Worm (Caenorhabditis elegans) whole organism, young adult: ENCODE measurements around the gene W09C2.8.

Source experiments
- F39B2.1 ChIP-seq: fragments of 200-800 bp; sonication (Bioruptor generic); IDR thresholded peaks from 2 replicates; pipeline ENCODE4 v1.3.6; 2022; ENCODE audit warnings: missing genetic modification reagents, missing genetic modification characterization, missing compliant biosample characterization
- atf-7 ChIP-seq: sonication (generic microtip); optimal IDR thresholded peaks from 2 replicates; lab custom pipeline; 2017; ENCODE audit warnings: mild to moderate bottlenecking, missing genetic modification characterization, missing compliant biosample characterization
- ccch-3 ChIP-seq: fragments of 200-800 bp; sonication (Bioruptor generic); optimal IDR thresholded peaks from 2 replicates; lab custom pipeline; 2018; ENCODE audit warnings: mild to moderate bottlenecking, missing genetic modification characterization, missing compliant biosample characterization
- ceh-79 ChIP-seq: sonication (generic microtip); optimal IDR thresholded peaks from 2 replicates; lab custom pipeline; 2017; ENCODE audit warnings: mild to moderate bottlenecking, missing genetic modification characterization, missing compliant biosample characterization
- ets-4 ChIP-seq: fragments of 200-800 bp; sonication (Bioruptor generic); optimal IDR thresholded peaks from 2 replicates; lab custom pipeline; 2018; ENCODE audit warnings: mild to moderate bottlenecking, missing genetic modification characterization, missing compliant biosample characterization
- hmg-1.2 ChIP-seq: fragments of 200-800 bp; sonication (Bioruptor generic); IDR thresholded peaks from 2 replicates; pipeline ENCODE4 v1.3.6; 2022; ENCODE audit warnings: missing genetic modification reagents, missing genetic modification characterization, missing compliant biosample characterization
- mcd-1 ChIP-seq: fragments of 200-800 bp; sonication (Bioruptor generic); IDR thresholded peaks from 2 replicates; pipeline ENCODE4 v1.3.6; 2022; ENCODE audit warnings: missing genetic modification reagents, missing genetic modification characterization, missing compliant biosample characterization
- mes-4 ChIP-seq: sonication (generic microtip); optimal IDR thresholded peaks from 2 replicates; lab custom pipeline; 2016; ENCODE audit warnings: missing genotype, missing genetic modification characterization, missing compliant biosample characterization
- nhr-80 ChIP-seq: sonication (generic microtip); optimal IDR thresholded peaks from 2 replicates; lab custom pipeline; 2016; ENCODE audit warnings: missing genetic modification characterization, missing compliant biosample characterization
- pha-4 ChIP-seq: fragments of 150-350 bp; sonication (generic microtip); optimal IDR thresholded peaks from 2 replicates; lab custom pipeline; 2014; ENCODE audit warnings: missing biosample characterization, missing genetic modification reagents, missing genetic modification characterization

ce11 chrIV:9624275-9624674 lies at the start of gene W09C2.8:
- TF ChIP-seq ceh-79 (tag; lab: Kevin White, UChicago) (no peak), ets-4 (GFP tag; lab: Kevin White, UChicago) (no peak), F39B2.1 (GFP tag; lab: Robert Waterston, UW) (no peak), atf-7 (tag; lab: Kevin White, UChicago) (no peak), ccch-3 (no peak), mcd-1 (GFP tag; lab: Robert Waterston, UW) (no peak), mes-4 (tag; lab: Kevin White, UChicago) (no peak), pha-4 (tag; lab: Kevin White, UChicago) (no peak), hmg-1.2 (GFP tag; lab: Robert Waterston, UW) (no peak), nhr-80 (no peak)
